Fruit fly (Drosophila melanogaster) whole organism, adult: ENCODE measurements around the gene CG6441.

ENCODE experiments used
- CG12768 ChIP-seq: fragments of 200-800 bp; sonication (Bioruptor generic); optimal IDR thresholded peaks from 2 replicates; lab custom pipeline; 2017; ENCODE audit warnings: missing biosample characterization, missing genetic modification characterization, mild to moderate bottlenecking, moderate library complexity, missing genetic modification reagents
- tj ChIP-seq: fragments of 200-800 bp; sonication (Bioruptor generic); optimal IDR thresholded peaks from 3 replicates; lab custom pipeline; 2017; ENCODE audit warnings: missing biosample characterization, mild to moderate bottlenecking, missing genetic modification characterization, moderate library complexity

- TF ChIP-seq tj (GFP tag; lab: Kevin White, UChicago) (no peak), CG12768 (GFP tag; lab: Kevin White, UChicago) (no peak)
Measured at dm6 chr2L:7508867-7509266, 34.4 kb downstream of the CG6441 start.
